Fruit fly (Drosophila melanogaster): ENCODE results near the gene Jasper.

Gene Jasper

DNA sequence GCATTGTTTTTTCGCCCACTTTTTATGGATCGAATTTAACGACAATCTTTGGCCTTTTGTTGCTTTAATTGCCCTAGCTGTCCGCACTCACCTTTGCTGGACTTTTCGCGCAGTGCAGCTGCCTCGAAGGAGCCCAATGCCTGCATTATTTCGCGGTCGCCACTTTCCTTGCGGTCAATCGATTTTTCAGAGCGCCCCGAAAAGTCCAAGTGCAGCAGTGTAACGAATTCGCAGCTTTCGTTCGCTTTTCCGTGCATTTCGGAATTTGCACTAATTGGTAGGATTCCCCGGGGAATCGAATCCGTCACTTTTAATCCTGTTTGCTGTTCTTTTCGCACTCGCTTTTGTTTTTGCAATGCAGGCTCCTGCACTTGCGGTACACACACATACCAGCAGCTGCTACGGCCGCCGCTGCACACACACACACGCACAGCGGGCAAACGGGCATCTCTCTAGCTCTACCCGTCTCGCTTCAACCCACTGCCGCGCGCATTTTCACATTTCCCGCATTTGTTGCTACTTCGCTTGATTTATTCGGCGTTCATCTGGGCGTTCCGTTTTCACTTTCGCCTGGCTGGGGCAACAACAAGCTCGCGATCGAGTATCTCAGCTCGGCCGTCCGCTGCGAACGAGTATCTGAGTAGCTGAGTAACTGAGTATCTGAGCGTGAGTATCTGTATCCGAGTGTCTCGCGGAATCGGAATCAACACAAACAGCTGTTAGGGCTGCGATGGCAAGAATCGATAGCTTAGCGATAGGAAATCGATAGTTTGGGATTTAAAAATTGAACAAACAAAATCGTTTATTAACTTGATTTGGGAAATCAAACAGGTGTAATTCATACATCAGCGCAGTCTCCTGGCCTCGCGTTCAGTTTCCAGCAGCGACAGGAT, 30.5 kb upstream of the Jasper start, which contains the start of gene Mgat2 (continued):
- TF ChIP-seq Med (GFP tag) (peak; percentile 89), pho (GFP tag; optimal IDR thresholded peaks at IDR 0.05) (no peak), bbx (GFP tag; IDR thresholded peaks at IDR 0.05; ENCODE audit: partially characterized antibody) (peak; percentile 86), Bdp1 (GFP tag; optimal IDR thresholded peaks at IDR 0.05) (no peak), ham (GFP tag; IDR thresholded peaks at IDR 0.05) (no peak), Dip3 (GFP tag; optimal IDR thresholded peaks at IDR 0.05) (no peak), CG14050 (GFP tag; IDR thresholded peaks at IDR 0.05) (no peak), scrt (GFP tag; optimal IDR thresholded peaks at IDR 0.05) (peak; percentile 32), cwo (GFP tag; optimal IDR thresholded peaks at IDR 0.05) (no peak), Opbp (GFP tag; IDR thresholded peaks at IDR 0.05; ENCODE audit: partially characterized antibody) (peak; percentile 81), cad (GFP tag; optimal IDR thresholded peaks at IDR 0.05) (no peak), CG5180 (GFP tag; optimal IDR thresholded peaks at IDR 0.05) (no peak), Scr (GFP tag; IDR thresholded peaks at IDR 0.05; ENCODE audit: partially characterized antibody) (peak; percentile 91), CG12299 (tag; optimal IDR thresholded peaks at IDR 0.05) (no peak), fd96Cb (tag; optimal IDR thresholded peaks at IDR 0.05) (no peak), Oaz (GFP tag; IDR thresholded peaks at IDR 0.05) (no peak), sens (GFP tag) (peak; percentile 65), ttk (GFP tag; IDR thresholded peaks at IDR 0.05) (no peak), Fer2 (tag; optimal IDR thresholded peaks at IDR 0.05) (no peak), sr (GFP tag; IDR thresholded peaks at IDR 0.05) (0 out of 3 replicates have a peak, but pooled peaks have one; percentile 35), gfzf (GFP tag; optimal IDR thresholded peaks at IDR 0.05) (no peak), CG7987 (GFP tag; optimal IDR thresholded peaks at IDR 0.05) (peak; percentile 75), CG18599 (GFP tag; optimal IDR thresholded peaks at IDR 0.05) (no peak), CrebB (tag; optimal IDR thresholded peaks at IDR 0.05) (peak; percentile 47), da (GFP tag; optimal IDR thresholded peaks at IDR 0.05) (peak; percentile 23), CG10147 (GFP tag; optimal IDR thresholded peaks at IDR 0.05) (peak; percentile 44), CG7963 (GFP tag; IDR thresholded peaks at IDR 0.05; ENCODE audit: partially characterized antibody) (peak; percentile 82), B-H1 (GFP tag; IDR thresholded peaks at IDR 0.05) (no peak), CG4328 (GFP tag; optimal IDR thresholded peaks at IDR 0.05) (peak; percentile 9), rib (GFP tag; IDR thresholded peaks at IDR 0.05) (peak; percentile 62; the same call in 1 of the 2 replicates), gsb-n (tag; optimal IDR thresholded peaks at IDR 0.05) (peak; percentile 33), Oli (tag; optimal IDR thresholded peaks at IDR 0.05) (no peak), E2f2 (GFP tag; IDR thresholded peaks at IDR 0.05) (peak; percentile 85), so (GFP tag; IDR thresholded peaks at IDR 0.05) (peak; percentile 34; the same call in 2 of the 3 replicates), toy (GFP tag; IDR thresholded peaks at IDR 0.05) (no peak), Doc3 (GFP tag; IDR thresholded peaks at IDR 0.05; ENCODE audit: partially characterized antibody) (peak; percentile 94), ranshi (GFP tag; IDR thresholded peaks at IDR 0.05) (no peak; the same call in 1 of the 2 replicates), dpn (GFP tag; optimal IDR thresholded peaks at IDR 0.05) (no peak), CG11456 (GFP tag; IDR thresholded peaks at IDR 0.05) (no peak), YL-1 (GFP tag; optimal IDR thresholded peaks at IDR 0.05) (peak; percentile 65), CG31365 (tag; optimal IDR thresholded peaks at IDR 0.05) (peak; percentile 42), emc (GFP tag; optimal IDR thresholded peaks at IDR 0.05) (no peak), CG14667 (GFP tag; IDR thresholded peaks at IDR 0.05) (no peak), pfk (GFP tag; optimal IDR thresholded peaks at IDR 0.05) (peak; percentile 83), prd (optimal IDR thresholded peaks at IDR 0.05) (no peak), prd (GFP tag; IDR thresholded peaks at IDR 0.05) (no peak), Blimp-1 (GFP tag; optimal IDR thresholded peaks at IDR 0.05) (peak; percentile 100), jing (GFP tag; optimal IDR thresholded peaks at IDR 0.05) (no peak), twi (tag; optimal IDR thresholded peaks at IDR 0.05) (peak; percentile 57)
